Fruit fly (Drosophila melanogaster) whole organism, embryonic: Measurements from ENCODE around the gene Cpr64Ad.

ENCODE experiments used
- Adf1 ChIP-seq: fragments of 200-800 bp; sonication (Bioruptor generic); IDR thresholded peaks from 2 replicates; pipeline ENCODE4 v1.3.6; 2022; ENCODE audit warnings: missing biosample characterization, missing genetic modification characterization
- B-H1 ChIP-seq: fragments of 200-800 bp; sonication (Bioruptor generic); IDR thresholded peaks from 3 replicates; pipeline ENCODE4 v1.3.6; 2022; ENCODE audit warnings: missing biosample characterization, missing genetic modification characterization
- CG10366 ChIP-seq: fragments of 200-800 bp; sonication (Bioruptor generic); IDR thresholded peaks from 2 replicates; pipeline ENCODE4 v1.3.6; 2022; ENCODE audit warnings: missing biosample characterization, missing genetic modification characterization
- CG10431 ChIP-seq: fragments of 200-800 bp; sonication (Bioruptor generic); optimal IDR thresholded peaks from 3 replicates; lab custom pipeline; 2018; ENCODE audit warnings: missing biosample characterization, mild to moderate bottlenecking, missing genetic modification characterization
- CG1233 ChIP-seq: fragments of 200-800 bp; sonication (Bioruptor generic); optimal IDR thresholded peaks from 4 replicates; lab custom pipeline; 2018; ENCODE audit warnings: missing biosample characterization, mild to moderate bottlenecking, missing genetic modification characterization
- CG13287 ChIP-seq: fragments of 200-800 bp; sonication (Bioruptor generic); IDR thresholded peaks from 2 replicates; pipeline ENCODE4 v1.3.6; 2022; ENCODE audit warnings: missing biosample characterization, missing genetic modification characterization; ENCODE audit not compliant: partially characterized antibody
- CG13894 ChIP-seq: fragments of 200-800 bp; sonication (Bioruptor generic); optimal IDR thresholded peaks from 3 replicates; lab custom pipeline; 2018; ENCODE audit warnings: missing biosample characterization, mild to moderate bottlenecking, missing genetic modification characterization, moderate library complexity
- CG14860 ChIP-seq: fragments of 200-800 bp; sonication (Bioruptor generic); IDR thresholded peaks from 3 replicates; pipeline ENCODE4 v1.3.6; 2022; ENCODE audit warnings: missing biosample characterization, missing genetic modification characterization; ENCODE audit not compliant: partially characterized antibody
- CG15601 ChIP-seq: fragments of 200-800 bp; sonication (Bioruptor generic); optimal IDR thresholded peaks from 3 replicates; lab custom pipeline; 2019; ENCODE audit warnings: missing biosample characterization, mild to moderate bottlenecking, missing genetic modification characterization, moderate library complexity
- CG16815 ChIP-seq: fragments of 200-800 bp; sonication (Bioruptor generic); optimal IDR thresholded peaks from 3 replicates; lab custom pipeline; 2017; ENCODE audit warnings: missing biosample characterization, mild to moderate bottlenecking, missing genetic modification characterization
- CG17568 ChIP-seq: fragments of 200-800 bp; sonication (Bioruptor generic); optimal IDR thresholded peaks from 2 replicates; lab custom pipeline; 2018; ENCODE audit warnings: missing biosample characterization, mild to moderate bottlenecking, missing genetic modification characterization, moderate library complexity
- CG17802 ChIP-seq: fragments of 200-800 bp; sonication (Bioruptor generic); optimal IDR thresholded peaks from 2 replicates; lab custom pipeline; 2018; ENCODE audit warnings: missing biosample characterization, mild to moderate bottlenecking, missing genetic modification characterization, moderate library complexity
- CG17912 ChIP-seq: fragments of 200-800 bp; sonication (Bioruptor generic); optimal IDR thresholded peaks from 2 replicates; lab custom pipeline; 2018; ENCODE audit warnings: missing biosample characterization, mild to moderate bottlenecking, missing genetic modification characterization
- CG2889 ChIP-seq: fragments of 200-800 bp; sonication (Bioruptor generic); IDR thresholded peaks from 3 replicates; pipeline ENCODE4 v1.3.6; 2022; ENCODE audit warnings: missing biosample characterization, missing genetic modification characterization
- CG31224 ChIP-seq: fragments of 200-800 bp; sonication (Bioruptor generic); IDR thresholded peaks from 2 replicates; pipeline ENCODE4 v1.3.6; 2022; ENCODE audit warnings: missing biosample characterization, missing genetic modification characterization
- CG3407 ChIP-seq: fragments of 200-800 bp; sonication (Bioruptor generic); optimal IDR thresholded peaks from 2 replicates; lab custom pipeline; 2018; ENCODE audit warnings: missing biosample characterization, mild to moderate bottlenecking, missing genetic modification characterization
- CG4424 ChIP-seq: fragments of 200-800 bp; sonication (Bioruptor generic); optimal IDR thresholded peaks from 3 replicates; lab custom pipeline; 2016; ENCODE audit warnings: missing biosample characterization, missing genetic modification characterization
- CG6175 ChIP-seq: fragments of 200-800 bp; sonication (Bioruptor generic); IDR thresholded peaks from 3 replicates; pipeline ENCODE4 v1.3.6; 2022; ENCODE audit warnings: missing biosample characterization, missing genetic modification characterization
- CG7786 ChIP-seq: fragments of 200-800 bp; sonication (Bioruptor generic); optimal IDR thresholded peaks from 2 replicates; lab custom pipeline; 2016; ENCODE audit warnings: missing biosample characterization, missing genetic modification characterization
- CG8359 ChIP-seq: fragments of 200-800 bp; sonication (Bioruptor generic); optimal IDR thresholded peaks from 2 replicates; lab custom pipeline; 2017; ENCODE audit warnings: missing biosample characterization, mild to moderate bottlenecking, missing genetic modification characterization, borderline replicate concordance
- CG9797 ChIP-seq: fragments of 200-800 bp; sonication (Bioruptor generic); optimal IDR thresholded peaks from 3 replicates; lab custom pipeline; 2018; ENCODE audit warnings: missing biosample characterization, mild to moderate bottlenecking, missing genetic modification characterization
- CrebB ChIP-seq: fragments of 200-800 bp; sonication (Bioruptor generic); optimal IDR thresholded peaks from 3 replicates; lab custom pipeline; 2018; ENCODE audit warnings: missing biosample characterization, mild to moderate bottlenecking, missing genetic modification characterization
- Ets65A ChIP-seq: fragments of 200-800 bp; sonication (Bioruptor generic); peaks from one replicate; lab custom pipeline; 2016; ENCODE audit warnings: missing biosample characterization, missing genetic modification characterization
- Fer2 ChIP-seq: fragments of 200-800 bp; sonication (Bioruptor generic); optimal IDR thresholded peaks from 2 replicates; lab custom pipeline; 2018; ENCODE audit warnings: missing biosample characterization, mild to moderate bottlenecking, missing genetic modification characterization, moderate library complexity
- HHEX ChIP-seq: fragments of 200-800 bp; sonication (Bioruptor generic); optimal IDR thresholded peaks from 3 replicates; lab custom pipeline; 2017; ENCODE audit warnings: missing biosample characterization, mild to moderate bottlenecking, missing genetic modification characterization, missing genetic modification reagents
- Hsf ChIP-seq: fragments of 200-800 bp; sonication (Bioruptor generic); optimal IDR thresholded peaks from 3 replicates; lab custom pipeline; 2016; ENCODE audit warnings: missing biosample characterization, missing genetic modification characterization
- MTF-1 ChIP-seq: fragments of 200-800 bp; sonication (Bioruptor generic); optimal IDR thresholded peaks from 2 replicates; lab custom pipeline; 2018; ENCODE audit warnings: missing biosample characterization, mild to moderate bottlenecking, missing genetic modification characterization, borderline replicate concordance
- NK7.1 ChIP-seq: fragments of 200-800 bp; sonication (Bioruptor generic); optimal IDR thresholded peaks from 3 replicates; lab custom pipeline; 2016; ENCODE audit warnings: missing biosample characterization, missing genetic modification characterization
- Oaz ChIP-seq: fragments of 200-800 bp; sonication (Bioruptor generic); IDR thresholded peaks from 2 replicates; pipeline ENCODE4 v1.3.6; 2022; ENCODE audit warnings: missing biosample characterization, missing genetic modification characterization
- Oli ChIP-seq: fragments of 200-800 bp; sonication (Bioruptor generic); optimal IDR thresholded peaks from 2 replicates; lab custom pipeline; 2018; ENCODE audit warnings: missing biosample characterization, mild to moderate bottlenecking, missing genetic modification characterization, moderate library complexity
- Opbp ChIP-seq: fragments of 200-800 bp; sonication (Bioruptor generic); IDR thresholded peaks from 3 replicates; pipeline ENCODE4 v1.3.6; 2022; ENCODE audit warnings: missing biosample characterization, missing genetic modification characterization; ENCODE audit not compliant: partially characterized antibody
- bigmax ChIP-seq: fragments of 200-800 bp; sonication (Bioruptor generic); optimal IDR thresholded peaks from 2 replicates; lab custom pipeline; 2018; ENCODE audit warnings: missing biosample characterization, mild to moderate bottlenecking, missing genetic modification characterization
- bsh ChIP-seq, 2 experiments: fragments of 200-800 bp; sonication (Bioruptor generic); optimal IDR thresholded peaks; 2 replicates each; lab custom pipeline; 2017 to 2018; ENCODE audit warnings: mild to moderate bottlenecking in 2 of 2, missing biosample characterization in 2 of 2, missing genetic modification characterization in 2 of 2, moderate library complexity in 1 of 2
- croc ChIP-seq: fragments of 200-800 bp; sonication (Bioruptor generic); conservative IDR thresholded peaks from 3 replicates; pipeline ENCODE4 v1.3.6; 2022; ENCODE audit warnings: missing biosample characterization, missing genetic modification characterization
- ems ChIP-seq: fragments of 200-800 bp; sonication (Bioruptor generic); optimal IDR thresholded peaks from 3 replicates; lab custom pipeline; 2016; ENCODE audit warnings: missing biosample characterization, missing genetic modification characterization
- fd96Cb ChIP-seq: fragments of 200-800 bp; sonication (Bioruptor generic); optimal IDR thresholded peaks from 2 replicates; lab custom pipeline; 2018; ENCODE audit warnings: missing biosample characterization, mild to moderate bottlenecking, missing genetic modification characterization, moderate library complexity
- hbn ChIP-seq: fragments of 200-800 bp; sonication (Bioruptor generic); IDR thresholded peaks from 2 replicates; pipeline ENCODE4 v1.3.6; 2022; ENCODE audit warnings: missing biosample characterization, missing genetic modification characterization; ENCODE audit not compliant: partially characterized antibody
- ken ChIP-seq: fragments of 200-800 bp; sonication (Bioruptor generic); IDR thresholded peaks from 3 replicates; pipeline ENCODE4 v1.3.6; 2022; ENCODE audit warnings: missing biosample characterization, missing genetic modification characterization
- nerfin-1 ChIP-seq: fragments of 200-800 bp; sonication (Bioruptor generic); optimal IDR thresholded peaks from 3 replicates; lab custom pipeline; 2019; ENCODE audit warnings: missing biosample characterization, mild to moderate bottlenecking, missing genetic modification characterization, moderate library complexity
- nerfin-2 ChIP-seq: fragments of 200-800 bp; sonication (Bioruptor generic); IDR thresholded peaks from 2 replicates; pipeline ENCODE4 v1.3.6; 2022; ENCODE audit warnings: missing biosample characterization, missing genetic modification characterization; ENCODE audit not compliant: partially characterized antibody
- org-1 ChIP-seq: fragments of 200-800 bp; sonication (Bioruptor generic); optimal IDR thresholded peaks from 2 replicates; lab custom pipeline; 2017; ENCODE audit warnings: missing biosample characterization, missing genetic modification characterization
- pros ChIP-seq: fragments of 200-800 bp; sonication (Bioruptor generic); optimal IDR thresholded peaks from 3 replicates; lab custom pipeline; 2019; ENCODE audit warnings: missing biosample characterization, mild to moderate bottlenecking, missing genetic modification characterization, moderate library complexity
- ro ChIP-seq: fragments of 200-800 bp; sonication (Bioruptor generic); IDR thresholded peaks from 2 replicates; pipeline ENCODE4 v1.3.6; 2022; ENCODE audit warnings: missing biosample characterization, missing genetic modification characterization
- row ChIP-seq: fragments of 200-800 bp; sonication (Bioruptor generic); IDR thresholded peaks from 3 replicates; pipeline ENCODE4 v1.3.6; 2022; ENCODE audit warnings: missing biosample characterization, missing genetic modification characterization
- scrt ChIP-seq: fragments of 200-800 bp; sonication (Bioruptor generic); optimal IDR thresholded peaks from 2 replicates; lab custom pipeline; 2018; ENCODE audit warnings: missing biosample characterization, mild to moderate bottlenecking, missing genetic modification characterization, moderate library complexity
- sima ChIP-seq: fragments of 200-800 bp; sonication (Bioruptor generic); optimal IDR thresholded peaks from 2 replicates; lab custom pipeline; 2016; ENCODE audit warnings: missing biosample characterization, missing genetic modification characterization
- tap ChIP-seq: fragments of 200-800 bp; optimal IDR thresholded peaks from 3 replicates; lab custom pipeline; 2019; ENCODE audit warnings: missing biosample characterization, mild to moderate bottlenecking, missing genetic modification characterization, moderate library complexity
- wek ChIP-seq: fragments of 200-800 bp; sonication (Bioruptor generic); optimal IDR thresholded peaks from 3 replicates; lab custom pipeline; 2018; ENCODE audit warnings: missing biosample characterization, mild to moderate bottlenecking, missing genetic modification characterization, moderate library complexity
- z ChIP-seq: fragments of 200-800 bp; sonication (Bioruptor generic); IDR thresholded peaks from 3 replicates; pipeline ENCODE4 v1.3.6; 2022; ENCODE audit warnings: missing biosample characterization, missing genetic modification characterization

Cpr64Ad gene

DNA sequence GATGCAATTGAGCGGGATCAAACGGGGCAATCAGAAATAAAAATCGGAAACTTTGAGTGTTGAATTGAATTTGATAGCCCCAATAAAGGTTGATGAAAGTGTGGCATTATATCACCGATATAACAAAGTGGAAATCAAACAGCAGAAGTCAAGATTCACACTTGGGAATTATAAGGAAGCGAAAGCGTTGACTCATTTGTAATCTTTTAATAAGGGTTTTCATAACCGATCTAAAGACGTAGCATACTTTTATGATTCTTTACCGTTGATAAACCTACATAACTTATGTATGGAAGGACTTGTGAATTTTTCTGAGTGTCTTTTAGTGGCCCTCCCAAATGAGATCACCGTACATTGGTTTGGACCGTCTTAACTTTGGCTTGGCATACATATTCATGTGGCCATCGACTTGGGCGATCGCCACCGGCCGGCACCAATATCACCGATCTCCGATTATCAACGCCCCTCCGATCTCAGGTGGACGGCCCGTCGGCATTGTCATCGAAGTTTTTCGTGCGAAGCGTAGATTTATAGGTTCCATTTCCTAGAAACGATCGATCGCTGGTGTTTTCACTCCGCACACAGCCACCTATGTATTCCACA is 14.3 kb downstream of the Cpr64Ad start (continued):
- TF ChIP-seq bsh (GFP tag; optimal IDR thresholded peaks at IDR 0.05; lab: Kevin White, UChicago): peak in 1 of 2 experiments; percentile 14
- peak; percentile 27 for TF ChIP-seq CG13894 (tag; lab: Kevin White, UChicago)
- TF ChIP-seq CG16815: no peak
- no peak for TF ChIP-seq Oaz (GFP tag; lab: Robert Waterston, UW)
- TF ChIP-seq scrt (GFP tag; lab: Kevin White, UChicago): no peak
- no peak for TF ChIP-seq CG7786
- no peak for TF ChIP-seq MTF-1 (GFP tag; lab: Kevin White, UChicago)
- no peak for TF ChIP-seq nerfin-2 (GFP tag; lab: Robert Waterston, UW)
- peak; percentile 55 for TF ChIP-seq pros
- peak; percentile 16; the same call in 1 of the 3 replicates for TF ChIP-seq row (GFP tag; lab: Robert Waterston, UW)
- no peak for TF ChIP-seq CrebB (tag; lab: Kevin White, UChicago)
- TF ChIP-seq croc (GFP tag; lab: Robert Waterston, UW): no peak
- TF ChIP-seq hbn: no peak
- TF ChIP-seq org-1 (GFP tag; lab: Kevin White, UChicago): no peak
- no peak for TF ChIP-seq CG17568 (GFP tag; lab: Kevin White, UChicago)
- no peak for TF ChIP-seq CG17802
- TF ChIP-seq CG15601: no peak
- no peak for TF ChIP-seq Ets65A (GFP tag; lab: Kevin White, UChicago)
- no peak for TF ChIP-seq CG14860
- TF ChIP-seq CG17912 (GFP tag; lab: Kevin White, UChicago): no peak
- TF ChIP-seq Oli (tag; lab: Kevin White, UChicago): no peak
- TF ChIP-seq ro: no peak

DNA sequence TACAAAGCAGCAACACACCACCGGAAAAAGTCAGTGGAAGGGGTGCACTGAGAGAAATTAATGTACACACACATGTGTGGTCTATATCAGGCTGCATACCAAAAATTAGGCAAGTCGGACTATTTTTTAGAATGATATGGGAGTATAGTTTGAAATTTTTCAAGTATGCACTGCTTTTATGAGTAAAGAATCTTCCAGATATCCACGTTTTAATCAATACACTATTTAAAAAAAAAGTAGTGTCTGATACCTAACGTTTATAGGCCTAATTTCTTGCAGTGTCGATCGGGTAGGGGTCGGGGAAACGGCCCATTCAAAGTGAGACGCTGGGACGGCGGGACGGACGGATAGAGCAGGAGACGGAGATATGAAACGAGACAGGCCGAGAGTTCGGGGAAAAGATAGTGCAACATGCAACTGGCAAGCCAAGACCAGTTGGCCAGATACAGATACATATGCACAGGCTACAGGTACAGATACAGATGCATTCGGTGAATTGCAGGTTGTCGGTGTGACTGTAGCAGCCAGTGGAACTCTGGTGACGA is 15.2 kb downstream of the Cpr64Ad start:
- TF ChIP-seq CG4424 (GFP tag; lab: Kevin White, UChicago) (peak; percentile 96), sima (GFP tag; lab: Kevin White, UChicago) (peak; percentile 14), CG9797 (GFP tag; lab: Kevin White, UChicago) (peak; percentile 42), CG10366 (GFP tag; lab: Robert Waterston, UW) (peak; percentile 83), fd96Cb (tag; lab: Kevin White, UChicago) (peak; percentile 97), Fer2 (peak; percentile 65), ken (GFP tag; lab: Robert Waterston, UW) (peak; percentile 83), bigmax (GFP tag; lab: Kevin White, UChicago) (no peak), CG3407 (GFP tag; lab: Kevin White, UChicago) (peak; percentile 90), Opbp (GFP tag; lab: Robert Waterston, UW) (no peak), CG6175 (GFP tag; lab: Robert Waterston, UW) (no peak), Adf1 (no peak), B-H1 (GFP tag; lab: Robert Waterston, UW) (peak; percentile 69), z (GFP tag; lab: Robert Waterston, UW) (0 out of 3 replicates have a peak, but pooled peaks have one; percentile 27), ems (GFP tag; lab: Kevin White, UChicago) (peak; percentile 91), tap (tag; lab: Kevin White, UChicago) (peak; percentile 93), CG1233 (GFP tag; lab: Kevin White, UChicago) (peak; percentile 94), wek (GFP tag; lab: Kevin White, UChicago) (peak; percentile 78), CG31224 (GFP tag; lab: Robert Waterston, UW) (peak; percentile 45; the same call in 1 of the 2 replicates), CG10431 (peak; percentile 89), HHEX (GFP tag; lab: Kevin White, UChicago) (peak; percentile 86), CG8359 (GFP tag; lab: Kevin White, UChicago) (peak; percentile 90), CG13287 (GFP tag; lab: Robert Waterston, UW) (no peak), Hsf (peak; percentile 95), NK7.1 (GFP tag; lab: Kevin White, UChicago) (peak; percentile 90), CG2889 (peak; percentile 70; the same call in 2 of the 3 replicates), nerfin-1 (peak; percentile 93)
